Fruit fly (Drosophila melanogaster) whole organism, embryonic: ENCODE data around the gene Cpr30B.

Source experiments
- Asciz ChIP-seq: fragments of 200-800 bp; sonication (Bioruptor generic); optimal IDR thresholded peaks from 2 replicates; lab custom pipeline; 2017; ENCODE audit warnings: missing biosample characterization, mild to moderate bottlenecking, missing genetic modification characterization, missing genetic modification reagents
- BtbVII ChIP-seq: fragments of 200-800 bp; sonication (Bioruptor generic); optimal IDR thresholded peaks from 3 replicates; lab custom pipeline; 2017; ENCODE audit warnings: missing biosample characterization, mild to moderate bottlenecking, missing genetic modification characterization
- CG10366 ChIP-seq: fragments of 200-800 bp; sonication (Bioruptor generic); IDR thresholded peaks from 2 replicates; pipeline ENCODE4 v1.3.6; 2022; ENCODE audit warnings: missing biosample characterization, missing genetic modification characterization
- CG10565 ChIP-seq: fragments of 200-800 bp; sonication (Bioruptor generic); optimal IDR thresholded peaks from 3 replicates; lab custom pipeline; 2016; ENCODE audit warnings: missing biosample characterization, mild to moderate bottlenecking, missing genetic modification characterization
- CG11560 ChIP-seq: fragments of 200-800 bp; sonication (Bioruptor generic); IDR thresholded peaks from 3 replicates; pipeline ENCODE4 v1.3.6; 2022; ENCODE audit warnings: missing biosample characterization, missing genetic modification characterization
- CG11695 ChIP-seq: fragments of 200-800 bp; sonication (Bioruptor generic); IDR thresholded peaks from 3 replicates; pipeline ENCODE4 v1.3.6; 2022; ENCODE audit warnings: missing biosample characterization, missing genetic modification characterization
- CG12299 ChIP-seq: fragments of 200-800 bp; sonication (Bioruptor generic); optimal IDR thresholded peaks from 2 replicates; lab custom pipeline; 2018; ENCODE audit warnings: missing biosample characterization, mild to moderate bottlenecking, missing genetic modification characterization
- CG14965 ChIP-seq: fragments of 200-800 bp; sonication (Bioruptor generic); optimal IDR thresholded peaks from 2 replicates; lab custom pipeline; 2016; ENCODE audit warnings: missing biosample characterization, missing genetic modification characterization, borderline replicate concordance
- CG15514 ChIP-seq: fragments of 200-800 bp; sonication (Bioruptor generic); optimal IDR thresholded peaks from 3 replicates; lab custom pipeline; 2017; ENCODE audit warnings: missing biosample characterization, missing genetic modification characterization, mild to moderate bottlenecking, moderate library complexity, missing genetic modification reagents
- CG15696 ChIP-seq: fragments of 200-800 bp; sonication (Bioruptor generic); optimal IDR thresholded peaks from 2 replicates; lab custom pipeline; 2019; ENCODE audit warnings: missing biosample characterization, mild to moderate bottlenecking, missing genetic modification characterization, moderate library complexity
- CG17802 ChIP-seq: fragments of 200-800 bp; sonication (Bioruptor generic); optimal IDR thresholded peaks from 2 replicates; lab custom pipeline; 2018; ENCODE audit warnings: missing biosample characterization, mild to moderate bottlenecking, missing genetic modification characterization, moderate library complexity
- CG34376 ChIP-seq: fragments of 200-800 bp; sonication (Bioruptor generic); optimal IDR thresholded peaks from 2 replicates; lab custom pipeline; 2018; ENCODE audit warnings: missing biosample characterization, mild to moderate bottlenecking, missing genetic modification characterization
- CG3838 ChIP-seq: fragments of 200-800 bp; sonication (Bioruptor generic); optimal IDR thresholded peaks from 3 replicates; lab custom pipeline; 2016; ENCODE audit warnings: missing biosample characterization, missing genetic modification characterization
- CG4617 ChIP-seq: fragments of 200-800 bp; sonication (Bioruptor generic); optimal IDR thresholded peaks from 3 replicates; lab custom pipeline; 2016; ENCODE audit warnings: missing biosample characterization, missing genetic modification characterization, borderline replicate concordance
- CG6272 ChIP-seq: fragments of 200-800 bp; sonication (Bioruptor generic); IDR thresholded peaks from 2 replicates; pipeline ENCODE4 v1.3.6; 2022; ENCODE audit warnings: missing biosample characterization, missing genetic modification characterization
- CG6791 ChIP-seq: fragments of 200-800 bp; sonication (Bioruptor generic); IDR thresholded peaks from 3 replicates; pipeline ENCODE4 v1.3.6; 2022; ENCODE audit warnings: missing biosample characterization, missing genetic modification characterization; ENCODE audit not compliant: partially characterized antibody
- CG7745 ChIP-seq: fragments of 200-800 bp; sonication (Bioruptor generic); optimal IDR thresholded peaks from 2 replicates; lab custom pipeline; 2018; ENCODE audit warnings: missing biosample characterization, mild to moderate bottlenecking, missing genetic modification characterization, moderate library complexity
- CG8478 ChIP-seq: fragments of >200 bp; optimal IDR thresholded peaks from 2 replicates; lab custom pipeline; 2018
- CG9932 ChIP-seq: fragments of 200-800 bp; sonication (Bioruptor generic); IDR thresholded peaks from 2 replicates; pipeline ENCODE4 v1.3.6; 2022; ENCODE audit warnings: missing biosample characterization, missing genetic modification characterization
- Chrac-16 ChIP-seq: fragments of 200-800 bp; sonication (Bioruptor generic); optimal IDR thresholded peaks from 3 replicates; lab custom pipeline; 2016; ENCODE audit warnings: missing biosample characterization, missing genetic modification characterization
- D19B ChIP-seq: fragments of 200-800 bp; sonication (Bioruptor generic); optimal IDR thresholded peaks from 2 replicates; lab custom pipeline; 2017; ENCODE audit warnings: missing biosample characterization, mild to moderate bottlenecking, missing genetic modification characterization
- Doc2 ChIP-seq: fragments of 200-800 bp; sonication (Bioruptor generic); IDR thresholded peaks from 2 replicates; pipeline ENCODE4 v1.3.6; 2022; ENCODE audit warnings: missing biosample characterization, missing genetic modification characterization
- Doc3 ChIP-seq: fragments of 200-800 bp; sonication (Bioruptor generic); IDR thresholded peaks from 3 replicates; pipeline ENCODE4 v1.3.6; 2022; ENCODE audit warnings: missing biosample characterization, missing genetic modification characterization; ENCODE audit not compliant: partially characterized antibody
- HLHmδ ChIP-seq: fragments of 200-800 bp; sonication (Bioruptor generic); optimal IDR thresholded peaks from 2 replicates; lab custom pipeline; 2018; ENCODE audit warnings: missing biosample characterization, mild to moderate bottlenecking, missing genetic modification characterization, moderate library complexity
- Hr39 ChIP-seq: fragments of >200 bp; optimal IDR thresholded peaks from 2 replicates; lab custom pipeline; 2017
- MBD-R2 ChIP-seq: fragments of 200-800 bp; sonication (Bioruptor generic); IDR thresholded peaks from 2 replicates; pipeline ENCODE4 v1.3.6; 2022; ENCODE audit warnings: missing biosample characterization, missing genetic modification characterization
- Mad ChIP-seq: fragments of 200-800 bp; sonication (Bioruptor generic); optimal IDR thresholded peaks from 2 replicates; lab custom pipeline; 2016; ENCODE audit warnings: missing biosample characterization, missing genetic modification characterization
- Med ChIP-seq: fragments of 200-800 bp; sonication (Bioruptor generic); peaks from one replicate; lab custom pipeline; 2016; ENCODE audit warnings: missing biosample characterization, missing genetic modification characterization, mild to moderate bottlenecking, inconsistent platforms, moderate library complexity
- Mes4 ChIP-seq: fragments of 200-800 bp; sonication (Bioruptor generic); optimal IDR thresholded peaks from 2 replicates; lab custom pipeline; 2016; ENCODE audit warnings: missing biosample characterization, missing genetic modification characterization
- Nf-YC ChIP-seq: fragments of 200-800 bp; optimal IDR thresholded peaks from 3 replicates; lab custom pipeline; 2019; ENCODE audit warnings: missing biosample characterization, mild to moderate bottlenecking, missing genetic modification characterization, moderate library complexity
- Optix ChIP-seq: fragments of 200-800 bp; sonication (Bioruptor generic); IDR thresholded peaks from 3 replicates; pipeline ENCODE4 v1.3.6; 2022; ENCODE audit warnings: missing biosample characterization, missing genetic modification characterization
- Ravus ChIP-seq: fragments of 200-800 bp; sonication (Bioruptor generic); IDR thresholded peaks from 2 replicates; pipeline ENCODE4 v1.3.6; 2022; ENCODE audit warnings: missing biosample characterization, missing genetic modification characterization
- Spps ChIP-seq: fragments of 200-800 bp; sonication (Bioruptor generic); optimal IDR thresholded peaks from 2 replicates; lab custom pipeline; 2018; ENCODE audit warnings: missing biosample characterization, mild to moderate bottlenecking, missing genetic modification characterization
- Ssrp ChIP-seq: fragments of 200-800 bp; sonication (Bioruptor generic); optimal IDR thresholded peaks from 2 replicates; lab custom pipeline; 2018; ENCODE audit warnings: missing biosample characterization, mild to moderate bottlenecking, missing genetic modification characterization, moderate library complexity
- Usf ChIP-seq: fragments of 200-800 bp; sonication (Bioruptor generic); optimal IDR thresholded peaks from 2 replicates; lab custom pipeline; 2017; ENCODE audit warnings: missing genotype, missing biosample characterization, missing genetic modification characterization
- br ChIP-seq: fragments of >200 bp; optimal IDR thresholded peaks from 2 replicates; lab custom pipeline; 2017
- dm ChIP-seq: fragments of 200-800 bp; sonication (Bioruptor generic); optimal IDR thresholded peaks from 3 replicates; lab custom pipeline; 2016; ENCODE audit warnings: missing biosample characterization, missing genetic modification characterization
- ftz-f1 ChIP-seq: fragments of 200-800 bp; sonication (Bioruptor generic); optimal IDR thresholded peaks from 2 replicates; lab custom pipeline; 2016; ENCODE audit warnings: missing biosample characterization, missing genetic modification characterization
- grau ChIP-seq: fragments of 200-800 bp; optimal IDR thresholded peaks from 3 replicates; lab custom pipeline; 2019; ENCODE audit warnings: missing biosample characterization, mild to moderate bottlenecking, missing genetic modification characterization, moderate library complexity
- hbn ChIP-seq: fragments of 200-800 bp; sonication (Bioruptor generic); IDR thresholded peaks from 2 replicates; pipeline ENCODE4 v1.3.6; 2022; ENCODE audit warnings: missing biosample characterization, missing genetic modification characterization; ENCODE audit not compliant: partially characterized antibody
- jigr1 ChIP-seq: fragments of 200-800 bp; sonication (Bioruptor generic); IDR thresholded peaks from 3 replicates; pipeline ENCODE4 v1.3.6; 2022; ENCODE audit warnings: missing biosample characterization, missing genetic modification characterization
- nerfin-2 ChIP-seq: fragments of 200-800 bp; sonication (Bioruptor generic); IDR thresholded peaks from 2 replicates; pipeline ENCODE4 v1.3.6; 2022; ENCODE audit warnings: missing biosample characterization, missing genetic modification characterization; ENCODE audit not compliant: partially characterized antibody
- pzg ChIP-seq: fragments of 200-800 bp; sonication (Bioruptor generic); optimal IDR thresholded peaks from 3 replicates; lab custom pipeline; 2018; ENCODE audit warnings: missing biosample characterization, mild to moderate bottlenecking, missing genetic modification characterization, moderate library complexity
- sens-2 ChIP-seq: fragments of 200-800 bp; sonication (Bioruptor generic); IDR thresholded peaks from 2 replicates; pipeline ENCODE4 v1.3.6; 2022; ENCODE audit warnings: missing biosample characterization, missing genetic modification characterization
- sna ChIP-seq: fragments of 200-800 bp; sonication (Bioruptor generic); IDR thresholded peaks from 2 replicates; pipeline ENCODE4 v1.3.6; 2022; ENCODE audit warnings: missing biosample characterization, missing genetic modification characterization; ENCODE audit not compliant: partially characterized antibody
- so ChIP-seq: fragments of 200-800 bp; sonication (Bioruptor generic); IDR thresholded peaks from 3 replicates; pipeline ENCODE4 v1.3.6; 2022; ENCODE audit warnings: missing biosample characterization, missing genetic modification characterization
- sr ChIP-seq: fragments of 200-800 bp; sonication (Bioruptor generic); IDR thresholded peaks from 3 replicates; pipeline ENCODE4 v1.3.6; 2022; ENCODE audit warnings: missing biosample characterization, missing genetic modification characterization
- sug ChIP-seq: fragments of 200-800 bp; optimal IDR thresholded peaks from 2 replicates; lab custom pipeline; 2019; ENCODE audit warnings: missing biosample characterization, mild to moderate bottlenecking, missing genetic modification characterization, moderate library complexity
- vnd ChIP-seq: fragments of 200-800 bp; sonication (Bioruptor generic); IDR thresholded peaks from 3 replicates; pipeline ENCODE4 v1.3.6; 2022; ENCODE audit warnings: missing biosample characterization, missing genetic modification characterization; ENCODE audit not compliant: partially characterized antibody

Gene Cpr30B

DNA sequence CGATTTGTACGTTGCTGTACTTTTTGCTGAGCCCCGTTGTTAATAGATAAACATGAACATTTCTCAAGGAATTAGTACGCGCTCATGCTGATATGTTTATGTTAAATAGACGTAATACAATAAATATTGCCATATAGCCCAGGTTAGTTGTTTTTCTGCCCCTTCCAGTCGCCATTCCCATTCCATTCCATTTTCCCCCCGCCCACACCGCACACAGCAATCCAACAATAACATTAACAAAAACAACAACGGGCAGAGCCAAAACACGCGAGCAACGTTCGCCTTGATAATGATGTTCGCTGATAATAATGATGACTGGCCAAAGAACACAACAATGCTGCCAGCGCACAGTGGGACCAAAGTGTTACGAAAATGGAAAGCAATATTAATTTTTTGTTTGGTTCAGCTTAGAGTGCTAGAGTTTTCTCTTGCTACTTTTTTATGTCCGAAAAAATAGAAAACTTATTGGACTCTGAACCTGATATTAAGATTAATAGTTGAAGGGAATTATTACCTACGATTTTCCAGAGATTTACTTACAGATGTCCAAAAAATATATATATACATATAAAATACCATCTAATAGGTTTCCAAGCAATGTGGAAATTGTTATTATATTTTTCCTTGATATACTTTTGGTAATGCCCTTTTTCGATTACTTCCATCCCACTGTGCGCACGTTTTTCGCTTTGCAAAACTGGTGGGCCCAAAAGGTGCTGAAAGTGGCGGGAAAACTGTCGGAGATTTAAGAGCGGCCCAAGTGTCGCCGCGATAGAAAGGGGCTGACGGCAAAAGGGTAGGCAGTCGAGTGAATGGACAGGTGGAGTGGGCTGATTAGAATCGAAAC, 27.1 kb downstream of the Cpr30B start (continued):
- peak; percentile 52; the same call in 1 of the 2 replicates for TF ChIP-seq Doc2 (GFP tag; lab: Robert Waterston, UW)
- peak; percentile 85 for TF ChIP-seq CG10366 (GFP tag; lab: Robert Waterston, UW)
- peak; percentile 96 for TF ChIP-seq Med (GFP tag; lab: Kevin White, UChicago)
- no peak for TF ChIP-seq sna (GFP tag; lab: Robert Waterston, UW)
- peak; percentile 98 for TF ChIP-seq BtbVII (GFP tag; lab: Kevin White, UChicago)
- peak; percentile 94 for TF ChIP-seq D19B (GFP tag; lab: Kevin White, UChicago)
- peak; percentile 89 for TF ChIP-seq CG9932 (GFP tag; lab: Robert Waterston, UW)
- peak; percentile 97 for TF ChIP-seq grau (tag; lab: Kevin White, UChicago)
- TF ChIP-seq Ssrp (tag; lab: Kevin White, UChicago): peak; percentile 96
- TF ChIP-seq sr (GFP tag; lab: Robert Waterston, UW): peak; percentile 18; the same call in 1 of the 3 replicates
- peak; percentile 95 for TF ChIP-seq CG12299 (tag; lab: Kevin White, UChicago)
- TF ChIP-seq so (GFP tag; lab: Robert Waterston, UW): peak; percentile 95
- no peak for TF ChIP-seq CG14965 (GFP tag; lab: Kevin White, UChicago)
- peak; percentile 92 for TF ChIP-seq Spps
- peak; percentile 96 for TF ChIP-seq CG34376 (GFP tag; lab: Kevin White, UChicago)
- peak; percentile 90 for TF ChIP-seq Nf-YC (tag; lab: Kevin White, UChicago)
- TF ChIP-seq CG17802 (tag; lab: Kevin White, UChicago): peak; percentile 62
- peak; percentile 84 for TF ChIP-seq Mad
- peak; percentile 81 for TF ChIP-seq CG11560 (tag; lab: Robert Waterston, UW)
- TF ChIP-seq CG8478 (lab: Kevin White, UChicago): no peak
- peak; percentile 52 for TF ChIP-seq ftz-f1
- TF ChIP-seq sug (tag; lab: Kevin White, UChicago): peak; percentile 94
- peak; percentile 70 for TF ChIP-seq sens-2 (GFP tag; lab: Robert Waterston, UW)
- peak; percentile 94 for TF ChIP-seq CG3838 (GFP tag; lab: Kevin White, UChicago)
- TF ChIP-seq CG6791 (GFP tag; lab: Robert Waterston, UW): no peak
- peak; percentile 94 for TF ChIP-seq Usf (GFP tag; lab: Kevin White, UChicago)
- no peak for TF ChIP-seq nerfin-2 (GFP tag; lab: Robert Waterston, UW)
- no peak for TF ChIP-seq Optix
- peak; percentile 74 for TF ChIP-seq Ravus (GFP tag; lab: Robert Waterston, UW)
- TF ChIP-seq dm (GFP tag; lab: Kevin White, UChicago): peak; percentile 79
- TF ChIP-seq vnd (GFP tag; lab: Robert Waterston, UW): peak; percentile 37; the same call in 1 of the 3 replicates
- peak; percentile 77 for TF ChIP-seq Mes4 (GFP tag; lab: Kevin White, UChicago)
- no peak for TF ChIP-seq HLHmδ
- TF ChIP-seq br: no peak
- no peak for TF ChIP-seq hbn (GFP tag; lab: Robert Waterston, UW)
- TF ChIP-seq Chrac-16: peak; percentile 95
- TF ChIP-seq Asciz (GFP tag; lab: Kevin White, UChicago): peak; percentile 96
- peak; percentile 73; the same call in 1 of the 2 replicates for TF ChIP-seq CG6272 (GFP tag; lab: Robert Waterston, UW)
- TF ChIP-seq jigr1 (GFP tag; lab: Robert Waterston, UW): peak; percentile 86; the same call in 2 of the 3 replicates
- peak; percentile 67 for TF ChIP-seq MBD-R2 (GFP tag; lab: Robert Waterston, UW)
- TF ChIP-seq CG15514 (GFP tag; lab: Kevin White, UChicago): peak; percentile 90
- TF ChIP-seq CG4617 (GFP tag; lab: Kevin White, UChicago): peak; percentile 66
- TF ChIP-seq Hr39: no peak
- no peak for TF ChIP-seq CG7745
- peak; percentile 92 for TF ChIP-seq CG15696 (tag; lab: Kevin White, UChicago)
- TF ChIP-seq Doc3 (GFP tag; lab: Robert Waterston, UW): no peak
- TF ChIP-seq pzg (GFP tag; lab: Kevin White, UChicago): no peak
- TF ChIP-seq CG11695 (GFP tag; lab: Robert Waterston, UW): peak; percentile 96
- peak; percentile 72 for TF ChIP-seq CG10565 (GFP tag; lab: Kevin White, UChicago)
